Fruit fly (Drosophila melanogaster): ENCODE data around the gene gammaSnap2.

gammaSnap2 gene

dm6 chr3R:10144103-10144998 lies 23.2 kb upstream of the gammaSnap2 start, which contains the start of the genes TAF1B and Invadolysin (continued):
- TF ChIP-seq tin (GFP tag; optimal IDR thresholded peaks at IDR 0.05) (peak; percentile 20), yki (optimal IDR thresholded peaks at IDR 0.05) (no peak), PHDP (tag; optimal IDR thresholded peaks at IDR 0.05) (peak; percentile 29), CkIIα-i1 (GFP tag; IDR thresholded peaks at IDR 0.05) (no peak), CG2202 (tag; optimal IDR thresholded peaks at IDR 0.05) (no peak), Trl (optimal IDR thresholded peaks at IDR 0.05) (no peak), Trl (GFP tag; optimal IDR thresholded peaks at IDR 0.05) (no peak), CG14667 (GFP tag; IDR thresholded peaks at IDR 0.05) (no peak), CG1792 (GFP tag; optimal IDR thresholded peaks at IDR 0.05) (no peak), CG12104 (GFP tag; optimal IDR thresholded peaks at IDR 0.05) (peak; percentile 13), HLH4C (GFP tag; IDR thresholded peaks at IDR 0.05; ENCODE audit: partially characterized antibody) (peak; percentile 87), CG14965 (GFP tag; optimal IDR thresholded peaks at IDR 0.05; ENCODE audit: borderline replicate concordance) (no peak), CG33213 (GFP tag; optimal IDR thresholded peaks at IDR 0.05) (peak; percentile 79), CG6272 (GFP tag; IDR thresholded peaks at IDR 0.05) (peak; percentile 64), CG18764 (GFP tag; optimal IDR thresholded peaks at IDR 0.05) (peak; percentile 27), Spps (tag; optimal IDR thresholded peaks at IDR 0.05) (no peak), onecut (GFP tag; IDR thresholded peaks at IDR 0.05) (peak; percentile 26; the same call in 1 of the 2 replicates), kni (GFP tag; optimal IDR thresholded peaks at IDR 0.05) (peak; percentile 16), CG18011 (GFP tag; optimal IDR thresholded peaks at IDR 0.05) (peak; percentile 3), CG13894 (tag; optimal IDR thresholded peaks at IDR 0.05) (peak; percentile 77), Dp (GFP tag; optimal IDR thresholded peaks at IDR 0.05) (peak; percentile 89), bcd (GFP tag; optimal IDR thresholded peaks at IDR 0.05) (peak; percentile 14), emc (GFP tag; optimal IDR thresholded peaks at IDR 0.05) (no peak), CG8359 (GFP tag; optimal IDR thresholded peaks at IDR 0.05; ENCODE audit: borderline replicate concordance) (no peak), zen (tag; optimal IDR thresholded peaks at IDR 0.05) (peak; percentile 19), unc-4 (GFP tag; IDR thresholded peaks at IDR 0.05; ENCODE audit: partially characterized antibody) (peak; percentile 95), eyg (GFP tag; optimal IDR thresholded peaks at IDR 0.05) (no peak), gcm2 (GFP tag; optimal IDR thresholded peaks at IDR 0.05) (no peak), trh (GFP tag; optimal IDR thresholded peaks at IDR 0.05) (peak; percentile 43), z (GFP tag; IDR thresholded peaks at IDR 0.05) (peak; percentile 71; the same call in 2 of the 3 replicates), CG6689 (GFP tag; IDR thresholded peaks at IDR 0.05) (no peak), CG1233 (GFP tag; optimal IDR thresholded peaks at IDR 0.05) (no peak), Hey (tag; optimal IDR thresholded peaks at IDR 0.05) (no peak), Stat92E (GFP tag; optimal IDR thresholded peaks at IDR 0.05) (peak in 1 of 3 experiments; percentile 35), aop (GFP tag; IDR thresholded peaks at IDR 0.05) (no peak), klu (GFP tag; IDR thresholded peaks at IDR 0.05) (no peak; the same call in 1 of the 2 replicates), ato (GFP tag; IDR thresholded peaks at IDR 0.05; ENCODE audit: partially characterized antibody) (peak; percentile 75), Dfd (GFP tag; optimal IDR thresholded peaks at IDR 0.05) (no peak), CG12299 (tag; optimal IDR thresholded peaks at IDR 0.05) (no peak), HLH3B (GFP tag; IDR thresholded peaks at IDR 0.05) (0 out of 2 replicates have a peak, but pooled peaks have one; percentile 22), ab (GFP tag; optimal IDR thresholded peaks at IDR 0.05) (no peak), lilli (GFP tag; optimal IDR thresholded peaks at IDR 0.05) (peak; percentile 65), Asciz (GFP tag; optimal IDR thresholded peaks at IDR 0.05) (no peak), Lim3 (GFP tag; IDR thresholded peaks at IDR 0.05) (no peak), CG4328 (GFP tag; optimal IDR thresholded peaks at IDR 0.05) (no peak), CG8388 (GFP tag; optimal IDR thresholded peaks at IDR 0.05) (no peak), CG14860 (GFP tag; IDR thresholded peaks at IDR 0.05; ENCODE audit: partially characterized antibody) (peak; percentile 73), CG30431 (GFP tag; optimal IDR thresholded peaks at IDR 0.05) (no peak), zf30C (GFP tag; optimal IDR thresholded peaks at IDR 0.05) (peak; percentile 14)

All from whole organism, embryonic.